Fruit fly (Drosophila melanogaster) S2 (cell line): ENCODE measurements around the gene trbd.

Experiments
- CG8478 ChIP-seq: fragments of >200 bp; optimal IDR thresholded peaks from 2 replicates; lab custom pipeline; 2018
- CTCF ChIP-seq, 2 experiments: fragments of >200 bp; optimal IDR thresholded peaks; 2 replicates each; lab custom pipeline; 2018

- TF ChIP-seq CTCF (optimal IDR thresholded peaks at IDR 0.05; lab: Kevin White, UChicago) = no peak
- no peak for TF ChIP-seq CG8478 (lab: Kevin White, UChicago)
These were observed 34.6 kb upstream of the trbd start for dm6 chr3R:9745442-9745841.
